Fruit fly (Drosophila melanogaster) whole organism, wandering third instar larva: ENCODE results near the gene CG5863.

Experiments
- Abd-B ChIP-seq: fragments of >200 bp; optimal IDR thresholded peaks from 2 replicates; lab custom pipeline; 2017; ENCODE audit warnings: missing biosample characterization, missing genetic modification characterization
- CG32264 ChIP-seq: fragments of 200-800 bp; sonication (Bioruptor generic); optimal IDR thresholded peaks from 2 replicates; lab custom pipeline; 2016; ENCODE audit warnings: missing biosample characterization, missing genetic modification characterization
- CG9705 ChIP-seq: fragments of 200-800 bp; sonication (Bioruptor generic); optimal IDR thresholded peaks from 2 replicates; lab custom pipeline; 2018; ENCODE audit warnings: missing biosample characterization, mild to moderate bottlenecking, missing genetic modification characterization
- CrebA ChIP-seq: fragments of 200-800 bp; sonication (Bioruptor generic); optimal IDR thresholded peaks from 2 replicates; lab custom pipeline; 2016; ENCODE audit warnings: missing biosample characterization, mild to moderate bottlenecking, missing genetic modification characterization, borderline replicate concordance
- Dfd ChIP-seq: fragments of >200 bp; optimal IDR thresholded peaks from 2 replicates; lab custom pipeline; 2017; ENCODE audit warnings: missing biosample characterization, missing genetic modification characterization
- Dif ChIP-seq: fragments of 200-275, 200-300 bp; sonication (Bioruptor generic); optimal IDR thresholded peaks from 2 replicates; lab custom pipeline; 2018; ENCODE audit warnings: missing biosample characterization, missing genetic modification characterization; ENCODE audit not compliant: partially characterized antibody
- GATAd ChIP-seq: sonication (Bioruptor generic); optimal IDR thresholded peaks from 2 replicates; lab custom pipeline; 2016; ENCODE audit warnings: missing biosample characterization, missing genetic modification characterization
- HLH106 ChIP-seq: fragments of 200-800 bp; optimal IDR thresholded peaks from 3 replicates; lab custom pipeline; 2019; ENCODE audit warnings: missing biosample characterization, mild to moderate bottlenecking, missing genetic modification characterization, moderate library complexity
- Hnf4 ChIP-seq: fragments of 200-800 bp; sonication (Bioruptor generic); optimal IDR thresholded peaks from 2 replicates; lab custom pipeline; 2016; ENCODE audit warnings: missing biosample characterization, mild to moderate bottlenecking, missing genetic modification characterization
- Hr78 ChIP-seq: fragments of >200 bp; optimal IDR thresholded peaks from 2 replicates; lab custom pipeline; 2017; ENCODE audit warnings: missing biosample characterization, missing genetic modification characterization
- Hr83 ChIP-seq: fragments of 200-300 bp; sonication (Bioruptor generic); optimal IDR thresholded peaks from 2 replicates; lab custom pipeline; 2016; ENCODE audit warnings: missing biosample characterization, mild to moderate bottlenecking, missing genetic modification characterization, moderate library complexity; ENCODE audit not compliant: poor library complexity, severe bottlenecking
- Jra ChIP-seq: sonication (Bioruptor generic); optimal IDR thresholded peaks from 2 replicates; lab custom pipeline; 2016; ENCODE audit warnings: missing biosample characterization, missing genetic modification characterization
- Mio ChIP-seq: sonication (Bioruptor generic); optimal IDR thresholded peaks from 2 replicates; lab custom pipeline; 2016; ENCODE audit warnings: missing biosample characterization, missing genetic modification characterization
- Myc ChIP-seq: fragments of >200 bp; optimal IDR thresholded peaks from 2 replicates; lab custom pipeline; 2017
- N ChIP-seq: fragments of >200 bp; optimal IDR thresholded peaks from 2 replicates; lab custom pipeline; 2018; ENCODE audit warnings: missing biosample characterization, missing external identifiers, missing genetic modification characterization
- OdsH ChIP-seq: fragments of 200-800 bp; sonication (Bioruptor generic); optimal IDR thresholded peaks from 2 replicates; lab custom pipeline; 2016; ENCODE audit warnings: missing biosample characterization, mild to moderate bottlenecking, missing genetic modification characterization
- Rel ChIP-seq, 2 experiments: fragments of 200-800 bp; sonication (Bioruptor generic) in 1 of 2; optimal IDR thresholded peaks; 2 replicates in 1 of 2; 3 replicates in 1 of 2; lab custom pipeline; 2016 to 2019; ENCODE audit warnings: mild to moderate bottlenecking in 2 of 2, missing biosample characterization in 2 of 2, missing genetic modification characterization in 2 of 2, moderate library complexity in 1 of 2
- Sp1 ChIP-seq: fragments of 200-800 bp; sonication (Bioruptor generic); optimal IDR thresholded peaks from 3 replicates; lab custom pipeline; 2019; ENCODE audit warnings: missing biosample characterization, mild to moderate bottlenecking, missing genetic modification characterization, moderate library complexity
- Vsx2 ChIP-seq: fragments of 200-300, 225-300 bp; sonication (Bioruptor generic); optimal IDR thresholded peaks from 2 replicates; lab custom pipeline; 2018; ENCODE audit warnings: missing biosample characterization, missing genetic modification characterization; ENCODE audit not compliant: partially characterized antibody
- br ChIP-seq: fragments of 200-800 bp; sonication (Bioruptor generic); optimal IDR thresholded peaks from 2 replicates; lab custom pipeline; 2016; ENCODE audit warnings: missing biosample characterization, missing genetic modification characterization
- brk ChIP-seq: fragments of 200-800 bp; sonication (Bioruptor generic); optimal IDR thresholded peaks from 2 replicates; lab custom pipeline; 2016; ENCODE audit warnings: missing biosample characterization, mild to moderate bottlenecking, missing genetic modification characterization
- dl ChIP-seq, 2 experiments: fragments of 175-275, 200-275 bp in 1 of 2; fragments of 200-275 bp in 1 of 2; sonication (Bioruptor generic); optimal IDR thresholded peaks; lab custom pipeline; 2018; ENCODE audit warnings: mild to moderate bottlenecking in 2 of 2, missing biosample characterization in 2 of 2, missing genetic modification characterization in 2 of 2, moderate library complexity in 2 of 2; ENCODE audit not compliant: partially characterized antibody in 2 of 2, insufficient read depth in 1 of 2
- dmrt93B ChIP-seq: fragments of 200-800 bp; sonication (Bioruptor generic); optimal IDR thresholded peaks from 2 replicates; lab custom pipeline; 2018; ENCODE audit warnings: missing biosample characterization, mild to moderate bottlenecking, missing genetic modification characterization
- dsf ChIP-seq: sonication (Bioruptor generic); optimal IDR thresholded peaks from 2 replicates; lab custom pipeline; 2016; ENCODE audit warnings: missing biosample characterization, missing genetic modification characterization, borderline replicate concordance
- ey ChIP-seq: fragments of 200-800 bp; sonication (Bioruptor generic); optimal IDR thresholded peaks from 2 replicates; lab custom pipeline; 2016; ENCODE audit warnings: missing biosample characterization, missing genetic modification characterization
- foxo ChIP-seq, 2 experiments: fragments of 200-800 bp; sonication (Bioruptor generic); optimal IDR thresholded peaks; 2 replicates in 1 of 2; 3 replicates in 1 of 2; lab custom pipeline; 2016 to 2017; ENCODE audit warnings: missing biosample characterization in 2 of 2, missing genetic modification characterization in 2 of 2
- fru ChIP-seq: fragments of 200-800 bp; sonication (Bioruptor generic); optimal IDR thresholded peaks from 3 replicates; lab custom pipeline; 2016; ENCODE audit warnings: missing biosample characterization, mild to moderate bottlenecking, missing genetic modification characterization
- h ChIP-seq: fragments of 200-800 bp; sonication (Bioruptor generic); optimal IDR thresholded peaks from 3 replicates; lab custom pipeline; 2016; ENCODE audit warnings: missing biosample characterization, mild to moderate bottlenecking, missing genetic modification characterization
- jim ChIP-seq: fragments of 175-275, 200-325 bp; sonication (Bioruptor generic); optimal IDR thresholded peaks from 2 replicates; lab custom pipeline; 2016; ENCODE audit warnings: missing biosample characterization, mild to moderate bottlenecking, missing genetic modification characterization
- lola ChIP-seq: fragments of >200 bp; optimal IDR thresholded peaks from 2 replicates; lab custom pipeline; 2017; ENCODE audit warnings: missing biosample characterization, missing genetic modification characterization
- pan ChIP-seq: fragments of >200 bp; optimal IDR thresholded peaks from 2 replicates; lab custom pipeline; 2017
- psq ChIP-seq: fragments of 200-800 bp; sonication (Bioruptor generic); optimal IDR thresholded peaks from 3 replicates; lab custom pipeline; 2017; ENCODE audit warnings: missing biosample characterization, mild to moderate bottlenecking, missing genetic modification characterization, moderate library complexity
- rgr ChIP-seq: fragments of 200-800 bp; sonication (Bioruptor generic); optimal IDR thresholded peaks from 3 replicates; lab custom pipeline; 2016; ENCODE audit warnings: missing biosample characterization, mild to moderate bottlenecking, missing genetic modification characterization
- sage ChIP-seq: fragments of 200-800 bp; sonication (Bioruptor generic); optimal IDR thresholded peaks from 2 replicates; lab custom pipeline; 2016; ENCODE audit warnings: missing biosample characterization, mild to moderate bottlenecking, missing genetic modification characterization
- sv ChIP-seq: fragments of 200-800 bp; sonication (Bioruptor generic); optimal IDR thresholded peaks from 3 replicates; lab custom pipeline; 2016; ENCODE audit warnings: missing biosample characterization, missing genetic modification characterization
- tai ChIP-seq: sonication (Bioruptor generic); optimal IDR thresholded peaks from 2 replicates; lab custom pipeline; 2016; ENCODE audit warnings: missing biosample characterization, missing genetic modification characterization
- usp ChIP-seq: fragments of >200 bp; optimal IDR thresholded peaks from 2 replicates; lab custom pipeline; 2017; ENCODE audit warnings: missing biosample characterization, missing genetic modification characterization
- woc ChIP-seq: sonication (Bioruptor generic); optimal IDR thresholded peaks from 2 replicates; lab custom pipeline; 2016; ENCODE audit warnings: missing biosample characterization, mild to moderate bottlenecking, missing genetic modification characterization

Gene CG5863

DNA sequence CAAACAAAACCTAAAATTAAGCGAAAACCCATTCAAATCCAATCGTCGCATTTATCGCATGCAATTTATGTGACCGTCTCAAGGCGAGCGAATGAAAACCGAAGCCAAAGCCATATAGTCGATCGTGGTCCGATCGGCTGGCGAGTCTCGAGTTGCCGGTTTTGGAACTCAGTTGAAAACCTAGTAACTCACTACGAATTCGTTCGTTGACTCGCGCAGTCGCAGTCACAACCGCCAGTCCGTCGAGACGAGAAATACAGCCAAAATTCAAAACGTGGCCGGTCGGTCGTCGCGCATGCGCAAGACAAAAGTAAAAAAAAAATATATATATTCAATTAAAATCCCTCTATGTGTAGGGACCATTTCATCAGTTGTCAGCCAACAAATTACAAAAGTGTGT lies 31.2 kb upstream of the CG5863 start, which contains the start of gene lute:
Gene lute, plus strand, starts transcription at position 203 of the 400 bp plus-strand sequence.
- no peak for TF ChIP-seq h (GFP tag; lab: Kevin White, UChicago)
- no peak for TF ChIP-seq brk
- TF ChIP-seq Dif (GFP tag; lab: Kevin White, UChicago), result no peak
- TF ChIP-seq jim, result no peak
- peak; percentile 21 for TF ChIP-seq CrebA (GFP tag; lab: Kevin White, UChicago)
- peak; percentile 25 for TF ChIP-seq Vsx2
- peak; percentile 21 for TF ChIP-seq fru (GFP tag; lab: Kevin White, UChicago)

DNA sequence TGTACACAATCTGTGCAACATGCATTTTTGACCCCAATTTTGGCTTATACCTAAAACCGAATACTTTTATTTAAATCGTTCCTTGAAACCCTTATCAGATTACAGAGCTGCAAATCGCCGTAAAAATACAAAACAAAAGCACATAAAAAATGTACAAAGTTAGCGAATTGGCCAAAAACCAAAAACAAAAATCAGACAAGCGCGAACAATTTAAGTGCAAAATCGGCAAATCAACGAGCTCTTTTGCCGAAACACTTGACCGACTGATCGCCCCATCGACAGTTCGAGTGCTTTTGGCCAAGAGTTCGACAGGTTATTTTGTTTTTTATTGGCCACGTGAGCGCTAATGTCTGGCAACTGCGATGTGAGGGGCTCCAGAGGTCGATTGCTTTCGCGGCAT lies 29.0 kb upstream of the CG5863 start:
- TF ChIP-seq sv (GFP tag; lab: Kevin White, UChicago), result no peak
- no peak for TF ChIP-seq foxo (GFP tag; optimal IDR thresholded peaks at IDR 0.05; lab: Kevin White, UChicago)
- no peak for TF ChIP-seq dsf
- TF ChIP-seq Hr83 (GFP tag; lab: Kevin White, UChicago), result no peak
- TF ChIP-seq brk, result no peak
- TF ChIP-seq tai (GFP tag; lab: Kevin White, UChicago), result no peak
- TF ChIP-seq Hr78 (GFP tag; lab: Kevin White, UChicago), result no peak

DNA sequence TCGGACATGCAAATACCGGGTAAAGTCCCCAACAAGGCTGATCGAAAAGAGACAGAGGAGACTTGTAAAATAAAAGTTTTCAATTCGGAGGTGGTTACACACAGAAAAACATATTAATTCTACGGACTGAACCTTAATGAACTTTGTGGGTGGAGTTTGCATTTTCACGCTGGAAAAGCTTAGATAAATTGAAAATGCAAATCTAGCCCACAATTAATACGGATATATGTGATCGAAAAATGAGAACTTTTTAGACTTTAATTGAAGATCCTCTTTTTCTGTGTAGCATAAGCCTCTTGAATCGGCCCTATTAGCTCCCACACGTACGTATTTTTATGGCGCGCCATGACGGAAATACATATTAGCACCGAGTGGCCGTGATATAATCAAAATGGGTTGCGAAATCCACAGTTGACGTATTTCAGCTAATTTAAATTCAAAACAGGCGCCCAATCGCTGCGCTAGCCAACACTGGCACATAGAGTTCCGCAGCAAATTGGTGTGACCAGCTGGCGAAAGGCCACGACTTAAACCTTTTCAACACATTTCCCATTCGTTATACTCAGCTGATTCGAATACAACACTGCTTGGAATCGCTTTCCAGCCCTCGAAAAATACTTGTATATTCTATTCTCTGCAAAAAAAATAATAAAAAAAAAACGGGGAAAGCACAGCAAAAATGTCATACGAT lies 25.4 kb upstream of the CG5863 start:
- TF ChIP-seq pan (lab: Kevin White, UChicago) (no peak), CG32264 (peak; percentile 52), OdsH (GFP tag; lab: Kevin White, UChicago) (peak; percentile 25), foxo (GFP tag; optimal IDR thresholded peaks at IDR 0.05; lab: Kevin White, UChicago) (peak in 1 of 2 experiments; percentile 83), woc (GFP tag; lab: Kevin White, UChicago) (peak; percentile 2), Mio (GFP tag; lab: Kevin White, UChicago) (no peak), Jra (GFP tag; lab: Kevin White, UChicago) (peak; percentile 72), HLH106 (tag; lab: Kevin White, UChicago) (peak; percentile 57), brk (peak; percentile 53), Rel (GFP tag; optimal IDR thresholded peaks at IDR 0.05; lab: Kevin White, UChicago) (no peak), Rel (tag; optimal IDR thresholded peaks at IDR 0.05; lab: Kevin White, UChicago) (peak; percentile 99), h (GFP tag; lab: Kevin White, UChicago) (peak; percentile 69), sage (GFP tag; lab: Kevin White, UChicago) (peak; percentile 37), dl (GFP tag; optimal IDR thresholded peaks at IDR 0.05; lab: Kevin White, UChicago; ENCODE audit: insufficient read depth in 1 of 2, partially characterized antibody in 2 of 2) (peak in 1 of 2 experiments; percentile 17), sv (GFP tag; lab: Kevin White, UChicago) (peak; percentile 52), ey (GFP tag; lab: Kevin White, UChicago) (peak; percentile 46), jim (peak; percentile 58), CrebA (GFP tag; lab: Kevin White, UChicago) (no peak), GATAd (GFP tag; lab: Kevin White, UChicago) (peak; percentile 30), lola (GFP tag; lab: Kevin White, UChicago) (no peak), fru (GFP tag; lab: Kevin White, UChicago) (peak; percentile 64), Sp1 (GFP tag; lab: Kevin White, UChicago) (peak; percentile 59), Hr78 (GFP tag; lab: Kevin White, UChicago) (no peak), Abd-B (GFP tag; lab: Kevin White, UChicago) (no peak), Vsx2 (peak; percentile 97), Dif (GFP tag; lab: Kevin White, UChicago) (no peak), usp (GFP tag; lab: Kevin White, UChicago) (no peak), psq (GFP tag; lab: Kevin White, UChicago) (peak; percentile 30), dmrt93B (GFP tag; lab: Kevin White, UChicago) (peak; percentile 24), Hnf4 (GFP tag; lab: Kevin White, UChicago) (peak; percentile 83), Dfd (GFP tag; lab: Kevin White, UChicago) (no peak), Hr83 (GFP tag; lab: Kevin White, UChicago) (peak; percentile 94), rgr (GFP tag; lab: Kevin White, UChicago) (peak; percentile 66), N (GFP tag; lab: Kevin White, UChicago) (no peak), Myc (lab: Kevin White, UChicago) (peak; percentile 56), dsf (peak; percentile 60), tai (GFP tag; lab: Kevin White, UChicago) (peak; percentile 69), CG9705 (peak; percentile 43), br (GFP tag; lab: Kevin White, UChicago) (peak; percentile 65)
